Worm (Caenorhabditis elegans): ENCODE measurements around the gene srw-32.

Gene srw-32

ce11 chrV:17520735-17521134 lies 12.1 kb downstream of the srw-32 start, which contains the start of gene fbxa-136:
fbxa-136 (plus strand) TSS chrV:17521035.
- TF ChIP-seq dmd-4 (tag; optimal IDR thresholded peaks at IDR 0.05; ENCODE audit: borderline replicate concordance) (no peak), ztf-16 (tag; optimal IDR thresholded peaks at IDR 0.05) (no peak), nfya-1 (tag; optimal IDR thresholded peaks at IDR 0.05) (no peak), hlh-13 (GFP tag; optimal IDR thresholded peaks at IDR 0.05) (no peak), dve-1 (tag; optimal IDR thresholded peaks at IDR 0.05) (no peak), lim-6 (tag; optimal IDR thresholded peaks at IDR 0.05) (no peak), sdc-2 (tag; optimal IDR thresholded peaks at IDR 0.05) (no peak), lin-11 (tag; optimal IDR thresholded peaks at IDR 0.05) (no peak), ceh-19 (GFP tag; optimal IDR thresholded peaks at IDR 0.05) (no peak), C38D4.7 (GFP tag; optimal IDR thresholded peaks at IDR 0.05) (no peak), C08G9.2 (tag; optimal IDR thresholded peaks at IDR 0.05) (no peak), sox-4 (tag; optimal IDR thresholded peaks at IDR 0.05) (no peak), ama-1 (optimal IDR thresholded peaks at IDR 0.05) (no peak), K09A11.1 (tag; optimal IDR thresholded peaks at IDR 0.05; ENCODE audit: insufficient read depth) (no peak), ttx-3 (tag; optimal IDR thresholded peaks at IDR 0.05) (no peak)

- TF ChIP-seq ama-1 (optimal IDR thresholded peaks at IDR 0.05): no peak
- no peak for TF ChIP-seq nhr-232 (tag; optimal IDR thresholded peaks at IDR 0.05)
- TF ChIP-seq unc-42 (tag; optimal IDR thresholded peaks at IDR 0.05): no peak
- TF ChIP-seq npax-4 (tag; optimal IDR thresholded peaks at IDR 0.05): no peak
- TF ChIP-seq pqm-1 (tag; optimal IDR thresholded peaks at IDR 0.05): no peak
These were observed 19.1 kb downstream of the srw-32 start, which contains the start of gene srz-90 for ce11 chrV:17527729-17528128. srz-90 (plus strand) TSS chrV:17528029.

DNA sequence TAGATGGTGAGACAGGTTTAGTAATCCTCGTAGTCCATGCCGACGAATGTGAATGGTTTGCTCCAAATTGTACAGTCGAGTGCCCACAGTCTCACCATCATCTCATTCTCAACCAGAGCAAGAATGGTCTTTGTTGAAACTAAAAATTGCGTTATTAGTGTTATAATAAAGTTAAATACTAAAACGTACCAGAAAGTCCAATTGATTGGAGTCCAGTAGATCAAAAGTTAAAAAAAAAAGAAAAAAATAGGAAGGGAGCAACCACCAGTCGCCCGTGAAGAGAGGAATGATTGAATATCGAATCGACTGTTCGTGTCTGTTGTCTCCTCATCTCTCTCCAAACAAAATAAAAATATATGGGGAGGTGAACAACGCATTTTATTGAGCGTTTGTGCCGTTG lies 21.9 kb downstream of the srw-32 start, which contains the start of gene C18D4.12:
Gene C18D4.12 (minus strand): TSS at position 101 of the 400 bp plus-strand sequence.
- TF ChIP-seq madf-2 (tag; optimal IDR thresholded peaks at IDR 0.05) (no peak), ceh-34 (tag; optimal IDR thresholded peaks at IDR 0.05) (no peak), unc-86 (tag; optimal IDR thresholded peaks at IDR 0.05) (no peak), hlh-8 (tag; optimal IDR thresholded peaks at IDR 0.05) (no peak), ref-2 (tag; optimal IDR thresholded peaks at IDR 0.05) (no peak), ceh-19 (GFP tag; optimal IDR thresholded peaks at IDR 0.05) (no peak), pros-1 (tag; optimal IDR thresholded peaks at IDR 0.05) (no peak), ceh-30 (tag; optimal IDR thresholded peaks at IDR 0.05) (no peak), pha-2 (tag; optimal IDR thresholded peaks at IDR 0.05) (no peak), fkh-6 (tag; optimal IDR thresholded peaks at IDR 0.05) (no peak), mec-3 (tag; optimal IDR thresholded peaks at IDR 0.05; ENCODE audit: borderline replicate concordance) (no peak), nhr-11 (tag; optimal IDR thresholded peaks at IDR 0.05) (no peak), pha-4 (tag; optimal IDR thresholded peaks at IDR 0.05) (no peak), che-1 (tag; optimal IDR thresholded peaks at IDR 0.05) (no peak), nhr-232 (tag; optimal IDR thresholded peaks at IDR 0.05) (no peak), sox-2 (GFP tag; IDR thresholded peaks at IDR 0.05) (no peak)

DNA sequence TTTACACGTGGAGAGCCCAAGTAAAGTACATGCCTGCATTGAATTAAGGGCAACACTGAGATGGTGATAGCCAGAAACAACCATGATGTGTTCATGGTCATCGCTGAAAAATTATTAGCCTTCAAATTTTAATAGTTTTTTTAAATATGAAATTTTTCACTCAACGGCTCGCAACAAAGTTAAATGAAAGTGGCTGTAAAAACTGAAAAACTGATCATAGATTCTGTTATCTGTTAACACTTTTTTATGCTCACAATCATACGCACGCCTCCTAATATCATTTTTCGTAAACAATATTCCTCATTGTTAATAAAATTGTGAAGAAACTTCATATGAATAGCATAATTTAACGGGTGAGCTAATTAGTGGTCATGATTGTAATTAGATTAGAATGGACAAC lies 22.8 kb downstream of the srw-32 start, which contains the start of gene C18D4.4:
Gene C18D4.4 (minus strand): TSS at position 101 of the 400 bp plus-strand sequence.
- TF ChIP-seq C08G9.2 (tag; optimal IDR thresholded peaks at IDR 0.05) (no peak), ceh-14 (tag; optimal IDR thresholded peaks at IDR 0.05) (no peak), zip-5 (tag; optimal IDR thresholded peaks at IDR 0.05) (no peak), T23F11.4 (GFP tag; optimal IDR thresholded peaks at IDR 0.05) (no peak), ceh-45 (GFP tag; IDR thresholded peaks at IDR 0.05) (no peak), nfya-1 (tag; optimal IDR thresholded peaks at IDR 0.05) (no peak), fkh-10 (GFP tag; optimal IDR thresholded peaks at IDR 0.05) (no peak), fax-1 (tag; optimal IDR thresholded peaks at IDR 0.05) (no peak), ref-2 (tag; optimal IDR thresholded peaks at IDR 0.05) (no peak), hlh-30 (tag; optimal IDR thresholded peaks at IDR 0.05; ENCODE audit: insufficient read depth) (no peak), ceh-24 (tag; optimal IDR thresholded peaks at IDR 0.05) (no peak), ceh-48 (tag; optimal IDR thresholded peaks at IDR 0.05) (no peak), pag-3 (tag; optimal IDR thresholded peaks at IDR 0.05; ENCODE audit: borderline replicate concordance) (no peak), tbx-7 (tag; optimal IDR thresholded peaks at IDR 0.05) (no peak)

All from whole organism, late embryonic.